Worm (Caenorhabditis elegans) whole organism, L4/young adult: ENCODE measurements around the gene F26G1.5.

Experiments
- W03F9.2 ChIP-seq: fragments of 150-350 bp; optimal IDR thresholded peaks from 2 replicates; lab custom pipeline; 2014; ENCODE audit warnings: missing biosample characterization, missing genetic modification characterization
- dao-5 ChIP-seq: sonication (generic microtip); optimal IDR thresholded peaks from 2 replicates; lab custom pipeline; 2016; ENCODE audit warnings: missing genotype, missing genetic modification characterization, moderate library complexity, missing compliant biosample characterization
- him-1 ChIP-seq: sonication (generic microtip); optimal IDR thresholded peaks from 2 replicates; lab custom pipeline; 2016; ENCODE audit warnings: missing genotype, missing genetic modification reagents, missing genetic modification characterization, missing compliant biosample characterization

The F26G1.5 gene

DNA sequence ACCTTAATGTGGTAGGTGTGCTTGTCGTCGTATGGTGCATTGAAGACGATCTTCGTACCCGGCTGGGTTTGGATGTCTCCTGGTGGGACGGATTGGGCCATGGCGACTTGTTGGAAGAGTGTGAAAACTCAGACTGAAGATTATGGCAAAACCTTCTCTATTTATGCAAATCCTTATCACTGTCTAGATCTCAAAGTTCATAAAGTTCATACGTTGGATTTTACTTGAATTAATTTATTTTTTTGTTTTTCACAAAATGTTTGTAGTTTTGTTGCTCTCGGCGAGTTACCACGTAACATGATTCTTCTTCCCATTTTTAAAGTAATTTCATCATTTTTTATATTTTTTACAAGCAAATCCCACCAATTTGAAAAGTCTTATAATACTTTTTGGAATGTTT, 15.0 kb upstream of the F26G1.5 start, which contains the start of gene msp-3:
TSS of gene msp-3 (minus strand) at position 101 of the 400 bp plus-strand sequence.
- TF ChIP-seq him-1 (tag; lab: Kevin White, UChicago) (no peak), dao-5 (tag; lab: Kevin White, UChicago) (no peak), W03F9.2 (tag; lab: Kevin White, UChicago) (no peak)

DNA sequence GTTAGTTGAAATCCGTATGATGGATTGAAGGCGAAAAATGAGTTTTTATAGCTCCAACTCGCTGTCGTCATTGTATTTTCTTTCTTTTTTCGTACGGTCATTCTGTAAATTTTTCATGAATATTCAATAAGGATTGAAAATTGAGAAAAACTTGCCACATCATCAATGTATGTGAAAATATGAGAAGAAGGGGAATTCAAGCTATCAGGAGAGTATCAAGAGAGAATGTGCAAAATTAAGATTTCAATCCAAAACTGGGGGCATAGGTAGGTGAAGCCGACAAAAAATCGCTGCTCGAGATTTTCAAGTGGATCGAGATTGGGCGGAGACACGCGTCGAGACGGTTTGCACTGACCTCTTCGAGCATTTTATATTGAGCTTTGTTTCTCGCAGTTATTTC, 13.3 kb upstream of the F26G1.5 start, which contains the start of gene nep-12:
TSS of gene nep-12 (minus strand) at position 101 of the 400 bp plus-strand sequence.
- no peak for TF ChIP-seq W03F9.2 (tag; lab: Kevin White, UChicago)

DNA sequence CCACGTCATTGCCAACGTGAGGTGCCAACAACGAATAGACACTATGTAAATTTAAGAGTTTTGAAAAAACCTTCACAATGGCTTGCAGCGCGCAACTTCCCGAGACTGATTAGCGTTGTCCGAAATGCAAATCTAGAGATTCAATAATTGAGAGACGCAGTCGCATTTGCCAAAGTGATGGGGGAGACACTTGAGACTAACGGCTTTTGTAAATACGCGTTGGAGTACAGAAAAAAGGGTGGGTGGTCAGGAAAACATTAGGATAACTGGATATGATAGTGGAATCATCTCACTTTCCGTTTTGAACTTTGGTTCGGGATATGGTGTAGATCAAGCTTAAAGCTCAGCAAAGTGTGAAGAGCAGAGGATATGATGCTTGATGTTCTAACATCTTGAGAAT, 8.6 kb upstream of the F26G1.5 start:
- TF ChIP-seq him-1 (tag; lab: Kevin White, UChicago) (no peak), dao-5 (tag; lab: Kevin White, UChicago) (no peak), W03F9.2 (tag; lab: Kevin White, UChicago) (no peak)

DNA sequence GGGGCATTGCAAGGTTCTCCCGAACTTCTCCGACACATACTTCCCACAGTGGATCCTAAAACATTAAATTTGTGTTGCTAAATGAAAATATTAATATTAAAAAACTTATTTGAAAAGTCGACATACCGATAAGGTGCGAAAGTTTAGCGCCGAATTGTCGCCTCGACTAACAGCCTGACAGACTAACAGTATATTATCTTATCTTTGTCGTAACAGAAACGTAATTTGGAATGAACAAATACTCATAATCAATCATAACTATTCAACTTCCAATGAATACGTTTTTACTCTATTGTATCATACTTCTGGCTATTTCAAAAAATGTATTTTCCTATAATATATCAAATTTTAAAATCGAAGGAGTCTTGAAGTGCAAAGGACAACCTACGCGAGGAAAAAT, 5.8 kb upstream of the F26G1.5 start, which contains the start of gene F26G1.11:
TSS of gene F26G1.11 (plus strand) at position 205 of the 400 bp plus-strand sequence.
- TF ChIP-seq W03F9.2 (tag; lab: Kevin White, UChicago) (no peak), dao-5 (tag; lab: Kevin White, UChicago) (no peak), him-1 (tag; lab: Kevin White, UChicago) (no peak)

DNA sequence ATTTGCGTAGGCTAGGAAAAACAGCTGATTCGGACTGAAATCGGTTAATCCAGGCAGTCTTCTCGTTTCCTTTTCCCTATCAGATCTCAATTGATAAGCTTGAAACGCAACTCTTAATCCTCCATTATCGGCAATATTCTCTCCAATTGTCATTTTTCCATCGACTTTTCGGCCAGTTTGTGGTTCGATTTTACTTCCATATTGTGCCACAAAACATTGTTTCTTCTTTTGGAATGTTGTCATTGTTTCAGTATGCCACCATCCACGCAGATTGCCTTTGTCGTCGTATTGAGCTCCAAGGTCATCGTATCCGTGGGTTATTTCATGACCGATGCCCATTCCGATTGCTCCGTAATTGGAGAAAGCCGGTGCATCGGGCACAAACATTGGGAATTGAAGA, 4.6 kb upstream of the F26G1.5 start:
- no peak for TF ChIP-seq dao-5 (tag; lab: Kevin White, UChicago)
- no peak for TF ChIP-seq him-1 (tag; lab: Kevin White, UChicago)
- no peak for TF ChIP-seq W03F9.2 (tag; lab: Kevin White, UChicago)

DNA sequence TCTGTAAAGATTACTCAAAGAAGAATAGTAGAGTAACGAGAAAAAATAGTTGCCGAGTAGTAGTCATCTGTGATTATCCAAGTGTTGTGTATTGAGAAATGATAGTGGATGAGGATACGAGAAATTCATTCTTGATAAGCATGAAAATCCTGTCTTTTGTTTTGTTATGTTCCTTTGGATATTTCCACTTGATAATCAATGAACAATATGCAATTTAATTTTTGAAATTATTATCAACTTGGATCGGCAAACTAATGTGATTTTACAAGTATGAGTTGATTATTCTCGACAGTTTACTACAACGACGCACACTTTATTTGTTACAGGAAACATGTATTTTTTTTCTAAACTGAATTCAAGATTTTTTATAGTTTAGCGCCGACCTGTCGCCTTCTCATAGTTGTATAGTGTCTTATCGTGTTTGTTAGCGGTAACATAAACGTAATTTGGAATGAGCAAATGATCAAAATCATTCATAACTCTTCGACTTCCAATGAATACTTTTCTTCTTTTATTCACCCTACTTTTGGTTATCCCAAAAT, 2.8 kb upstream of the F26G1.5 start, which contains the start of the genes F26G1.9 and F26G1.10:
TSS of gene F26G1.9 (minus strand) at position 101 of the 542 bp plus-strand sequence.
TSS of gene F26G1.10 (plus strand) at position 492 of the 542 bp plus-strand sequence.
- TF ChIP-seq dao-5 (tag; lab: Kevin White, UChicago) = no peak
- no peak for TF ChIP-seq W03F9.2 (tag; lab: Kevin White, UChicago)

DNA sequence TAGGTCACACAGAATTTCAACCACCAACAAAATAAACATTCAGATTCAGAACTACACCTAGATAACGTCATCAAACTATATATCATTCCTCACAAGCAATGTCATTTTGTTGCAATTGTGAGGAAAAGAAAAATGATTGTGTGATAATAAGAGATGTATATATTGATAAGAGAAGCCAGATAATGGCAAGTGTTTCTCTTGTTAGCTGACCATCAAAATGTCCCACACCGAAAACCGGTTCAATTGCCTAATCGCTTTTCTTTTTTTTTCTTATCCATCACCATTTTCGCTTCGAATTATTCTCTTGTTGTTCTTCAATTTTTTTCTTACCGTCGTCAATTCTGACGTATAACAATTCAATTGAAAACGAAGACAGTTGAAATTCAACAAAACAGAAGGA, 1.3 kb upstream of the F26G1.5 start:
- no peak for TF ChIP-seq him-1 (tag; lab: Kevin White, UChicago)
- no peak for TF ChIP-seq W03F9.2 (tag; lab: Kevin White, UChicago)
- TF ChIP-seq dao-5 (tag; lab: Kevin White, UChicago) = no peak

DNA sequence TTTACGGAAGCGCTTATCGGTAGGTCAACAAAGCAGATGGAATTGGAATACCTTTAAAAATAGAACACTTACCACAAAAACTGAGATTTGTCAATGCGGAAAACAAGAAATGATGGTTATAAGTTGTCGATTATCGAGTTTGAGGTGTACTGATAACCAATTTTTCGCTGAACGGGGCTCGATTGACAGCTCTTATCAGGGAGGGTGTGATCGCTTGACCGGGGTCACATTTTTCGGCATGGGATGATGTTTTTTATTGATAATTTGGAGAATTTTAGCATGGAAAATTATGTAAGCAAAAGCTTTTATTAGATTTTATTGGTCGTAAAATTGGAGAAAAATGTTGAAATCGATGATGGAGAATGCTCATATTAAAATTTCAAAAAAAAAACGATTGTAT, 1.3 kb downstream of the F26G1.5 start:
- no peak for TF ChIP-seq him-1 (tag; lab: Kevin White, UChicago)
- no peak for TF ChIP-seq W03F9.2 (tag; lab: Kevin White, UChicago)
- TF ChIP-seq dao-5 (tag; lab: Kevin White, UChicago) = no peak

DNA sequence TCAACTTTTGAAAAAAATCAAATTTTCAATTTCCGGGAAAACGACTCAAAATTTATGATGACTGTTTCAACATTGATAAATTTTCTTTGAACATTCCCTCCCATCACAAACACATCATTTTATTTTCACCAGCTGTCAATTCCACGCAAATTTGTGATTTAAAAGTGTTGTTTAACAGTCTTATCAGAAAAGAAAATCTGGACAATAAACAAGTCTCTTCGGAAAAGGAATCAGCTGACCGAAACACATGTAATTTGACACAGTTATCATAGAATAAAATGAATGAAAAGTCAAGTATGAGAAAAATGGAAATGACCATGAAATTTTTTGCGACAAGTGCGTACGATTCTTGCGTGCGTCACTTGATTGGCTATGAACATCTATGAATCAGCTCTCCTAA, 2.1 kb downstream of the F26G1.5 start:
- no peak for TF ChIP-seq W03F9.2 (tag; lab: Kevin White, UChicago)
- TF ChIP-seq dao-5 (tag; lab: Kevin White, UChicago) = no peak
- no peak for TF ChIP-seq him-1 (tag; lab: Kevin White, UChicago)

DNA sequence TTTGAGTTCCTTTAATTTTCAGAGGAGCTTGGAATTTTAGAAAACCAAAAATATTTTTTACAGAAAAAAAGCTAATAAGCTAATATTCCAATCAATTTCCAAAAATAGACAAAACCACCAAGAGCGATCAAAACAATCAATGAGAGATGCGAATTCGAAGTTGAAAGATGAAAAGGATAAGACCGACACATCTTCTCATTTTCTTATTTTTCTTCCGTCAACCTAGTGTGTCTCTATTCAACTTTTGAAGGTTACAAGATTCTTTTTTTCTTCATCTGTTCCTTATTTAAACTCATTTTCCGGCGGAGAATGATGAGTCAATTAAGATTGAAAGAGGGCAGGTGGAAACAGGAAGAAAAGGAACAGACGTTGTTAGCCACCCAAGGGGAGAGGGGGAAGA, 3.6 kb downstream of the F26G1.5 start:
- no peak for TF ChIP-seq W03F9.2 (tag; lab: Kevin White, UChicago)
- TF ChIP-seq dao-5 (tag; lab: Kevin White, UChicago) = no peak
- no peak for TF ChIP-seq him-1 (tag; lab: Kevin White, UChicago)

DNA sequence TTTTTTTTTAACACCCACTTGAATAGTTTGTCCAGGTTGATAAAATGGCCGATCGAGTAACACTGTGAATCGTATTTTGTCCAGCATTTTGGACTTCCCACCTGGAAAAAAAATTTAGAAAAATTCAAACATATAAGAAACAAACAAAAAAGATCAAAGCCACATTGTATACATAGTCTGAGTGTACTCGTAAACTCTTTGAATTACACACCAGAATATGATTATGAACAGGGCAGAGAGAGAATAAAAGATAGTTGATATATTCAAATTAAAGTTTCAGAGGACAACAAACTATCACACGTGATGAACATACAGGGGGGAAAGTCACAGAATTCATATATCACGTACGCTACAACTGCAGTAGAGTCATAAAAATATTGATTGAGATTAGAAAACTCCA, 4.9 kb downstream of the F26G1.5 start, which contains the start of gene ttm-2:
TSS of gene ttm-2 (minus strand) at position 101 of the 400 bp plus-strand sequence.
- TF ChIP-seq dao-5 (tag; lab: Kevin White, UChicago) (no peak), him-1 (tag; lab: Kevin White, UChicago) (no peak), W03F9.2 (tag; lab: Kevin White, UChicago) (no peak)

DNA sequence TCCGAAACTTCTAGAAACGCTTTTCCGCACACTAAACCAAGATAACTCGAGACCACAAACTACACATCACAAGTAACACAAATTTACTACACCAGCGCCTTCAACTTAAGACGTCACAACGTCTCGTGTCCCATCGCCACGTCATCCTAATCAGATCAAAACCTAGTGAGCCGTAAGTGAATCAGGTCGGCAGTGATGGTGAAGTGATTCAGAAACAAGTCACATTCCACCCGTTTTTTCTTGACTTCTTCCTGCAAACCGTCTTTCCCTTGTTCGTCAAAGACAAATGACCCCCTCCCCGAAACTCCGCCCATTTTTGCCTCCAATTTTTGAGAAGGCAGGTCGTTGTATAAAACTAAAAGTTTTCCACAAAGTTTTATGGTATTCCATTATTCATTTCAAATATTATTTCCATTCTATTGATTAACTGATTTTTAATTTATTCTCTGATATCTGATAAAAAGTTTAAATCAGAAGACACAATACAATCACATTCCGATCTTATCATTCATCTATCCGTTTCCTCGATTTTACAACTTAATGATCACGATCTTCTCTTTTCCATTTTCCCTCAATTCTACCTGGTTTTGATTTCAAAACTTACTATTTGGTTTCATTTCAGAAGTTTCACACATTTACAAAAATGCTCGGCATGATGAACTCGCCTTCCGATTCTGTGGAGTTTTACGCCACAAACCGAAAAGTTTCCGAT, 8.5 kb downstream of the F26G1.5 start, which contains the start of gene F26G1.2:
TSS of gene F26G1.2 (plus strand) at position 508 of the 712 bp plus-strand sequence.
- TF ChIP-seq him-1 (tag; lab: Kevin White, UChicago) (no peak), dao-5 (tag; lab: Kevin White, UChicago) (no peak), W03F9.2 (tag; lab: Kevin White, UChicago) (no peak)

DNA sequence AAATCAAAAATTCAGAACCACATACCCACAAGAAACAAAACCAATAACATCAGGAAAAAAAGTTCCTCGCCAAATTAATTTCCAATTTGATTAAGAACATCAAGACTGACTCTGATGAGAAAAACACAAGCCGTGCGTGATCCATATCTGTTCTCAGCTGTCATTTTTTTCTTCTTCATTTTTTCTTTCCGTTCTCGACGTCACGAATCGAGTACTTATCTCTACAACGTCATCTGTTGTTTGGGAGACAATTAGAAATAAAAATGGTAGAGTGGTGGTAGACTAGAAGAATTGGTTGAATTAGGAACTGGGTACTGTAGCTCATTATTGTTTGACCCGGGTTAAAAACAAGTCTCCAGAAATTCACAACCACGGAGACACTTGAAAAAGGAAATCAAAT, 10.2 kb downstream of the F26G1.5 start:
- TF ChIP-seq him-1 (tag; lab: Kevin White, UChicago) = no peak

DNA sequence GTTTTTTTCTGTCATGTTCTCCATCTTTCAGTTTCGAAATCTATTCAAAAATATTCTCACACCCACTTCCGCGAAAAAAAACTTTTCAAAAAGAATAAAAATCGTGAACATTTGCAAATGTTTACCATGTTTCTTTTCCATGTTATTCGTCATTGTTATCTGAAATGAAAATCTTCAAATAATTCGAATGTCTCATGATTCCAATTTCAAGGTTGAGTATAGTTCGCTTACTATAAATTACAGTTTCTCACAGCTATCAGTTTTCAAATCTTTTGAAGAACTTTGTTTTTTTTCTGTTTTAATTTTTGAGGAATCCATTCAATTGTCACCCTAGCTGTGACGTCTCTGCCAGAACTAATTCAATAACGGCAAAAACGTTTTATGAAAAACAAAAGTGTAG, 11.3 kb downstream of the F26G1.5 start:
- no peak for TF ChIP-seq W03F9.2 (tag; lab: Kevin White, UChicago)
- no peak for TF ChIP-seq dao-5 (tag; lab: Kevin White, UChicago)
- no peak for TF ChIP-seq him-1 (tag; lab: Kevin White, UChicago)
